Fruit fly (Drosophila melanogaster) whole organism, embryonic: ENCODE data around the gene CG33307.
A peak's percentile ranks its signal among the peaks of the same experiment; 100 is the strongest.

ENCODE experiments used
- BEAF-32 ChIP-seq: fragments of 200-800 bp; sonication (Bioruptor generic); optimal IDR thresholded peaks from 3 replicates; lab custom pipeline; 2017; ENCODE audit warnings: missing biosample characterization, missing genetic modification characterization, mild to moderate bottlenecking, moderate library complexity, missing genetic modification reagents
- BtbVII ChIP-seq: fragments of 200-800 bp; sonication (Bioruptor generic); optimal IDR thresholded peaks from 3 replicates; lab custom pipeline; 2017; ENCODE audit warnings: missing biosample characterization, mild to moderate bottlenecking, missing genetic modification characterization
- CG10274 ChIP-seq: fragments of 200-800 bp; sonication (Bioruptor generic); optimal IDR thresholded peaks from 3 replicates; lab custom pipeline; 2017; ENCODE audit warnings: missing biosample characterization, mild to moderate bottlenecking, missing genetic modification characterization
- CG12104 ChIP-seq: fragments of 200-800 bp; sonication (Bioruptor generic); optimal IDR thresholded peaks from 3 replicates; lab custom pipeline; 2016; ENCODE audit warnings: missing biosample characterization, missing genetic modification characterization
- CG12769 ChIP-seq: fragments of 200-800 bp; sonication (Bioruptor generic); optimal IDR thresholded peaks from 2 replicates; lab custom pipeline; 2019; ENCODE audit warnings: missing biosample characterization, mild to moderate bottlenecking, missing genetic modification characterization, moderate library complexity
- CG17385 ChIP-seq: fragments of 200-800 bp; sonication (Bioruptor generic); optimal IDR thresholded peaks from 3 replicates; lab custom pipeline; 2018; ENCODE audit warnings: missing biosample characterization, mild to moderate bottlenecking, missing genetic modification characterization
- CG18599 ChIP-seq: fragments of 200-800 bp; sonication (Bioruptor generic); optimal IDR thresholded peaks from 3 replicates; lab custom pipeline; 2017; ENCODE audit warnings: missing biosample characterization, missing genetic modification characterization, mild to moderate bottlenecking, moderate library complexity, missing genetic modification reagents
- CG31224 ChIP-seq: fragments of 200-800 bp; sonication (Bioruptor generic); IDR thresholded peaks from 2 replicates; pipeline ENCODE4 v1.3.6; 2022; ENCODE audit warnings: missing biosample characterization, missing genetic modification characterization
- CG31365 ChIP-seq: fragments of 200-800 bp; sonication (Bioruptor generic); optimal IDR thresholded peaks from 2 replicates; lab custom pipeline; 2018; ENCODE audit warnings: missing biosample characterization, mild to moderate bottlenecking, missing genetic modification characterization
- CG34224 ChIP-seq: fragments of 200-800 bp; sonication (Bioruptor generic); IDR thresholded peaks from 3 replicates; pipeline ENCODE4 v1.3.6; 2022; ENCODE audit warnings: missing biosample characterization, missing genetic modification characterization; ENCODE audit not compliant: partially characterized antibody
- CG3726 ChIP-seq: fragments of 200-800 bp; sonication (Bioruptor generic); IDR thresholded peaks from 3 replicates; pipeline ENCODE4, ENCODE4 v1.3.6; 2022; ENCODE audit warnings: missing biosample characterization, missing genetic modification characterization
- CG3838 ChIP-seq: fragments of 200-800 bp; sonication (Bioruptor generic); optimal IDR thresholded peaks from 3 replicates; lab custom pipeline; 2016; ENCODE audit warnings: missing biosample characterization, missing genetic modification characterization
- CG7745 ChIP-seq: fragments of 200-800 bp; sonication (Bioruptor generic); optimal IDR thresholded peaks from 2 replicates; lab custom pipeline; 2018; ENCODE audit warnings: missing biosample characterization, mild to moderate bottlenecking, missing genetic modification characterization, moderate library complexity
- CG7987 ChIP-seq: fragments of 200-800 bp; sonication (Bioruptor generic); optimal IDR thresholded peaks from 2 replicates; lab custom pipeline; 2018; ENCODE audit warnings: missing biosample characterization, mild to moderate bottlenecking, missing genetic modification characterization, moderate library complexity
- CG8944 ChIP-seq: fragments of 200-800 bp; sonication (Bioruptor generic); optimal IDR thresholded peaks from 3 replicates; lab custom pipeline; 2016; ENCODE audit warnings: missing biosample characterization, missing genetic modification characterization
- Deaf1 ChIP-seq: fragments of 200-800 bp; optimal IDR thresholded peaks from 3 replicates; lab custom pipeline; 2019; ENCODE audit warnings: missing biosample characterization, mild to moderate bottlenecking, missing genetic modification characterization, moderate library complexity
- Fer2 ChIP-seq: fragments of 200-800 bp; sonication (Bioruptor generic); optimal IDR thresholded peaks from 2 replicates; lab custom pipeline; 2018; ENCODE audit warnings: missing biosample characterization, mild to moderate bottlenecking, missing genetic modification characterization, moderate library complexity
- H15 ChIP-seq: fragments of 200-800 bp; sonication (Bioruptor generic); IDR thresholded peaks from 3 replicates; pipeline ENCODE4 v1.3.6; 2022; ENCODE audit warnings: missing biosample characterization, missing genetic modification characterization
- HHEX ChIP-seq: fragments of 200-800 bp; sonication (Bioruptor generic); optimal IDR thresholded peaks from 3 replicates; lab custom pipeline; 2017; ENCODE audit warnings: missing biosample characterization, mild to moderate bottlenecking, missing genetic modification characterization, missing genetic modification reagents
- Jarid2 ChIP-seq: fragments of 200-800 bp; sonication (Bioruptor generic); optimal IDR thresholded peaks from 3 replicates; lab custom pipeline; 2017; ENCODE audit warnings: mild to moderate bottlenecking, missing biosample characterization, missing genetic modification reagents, missing genetic modification characterization
- Med ChIP-seq: fragments of 200-800 bp; sonication (Bioruptor generic); peaks from one replicate; lab custom pipeline; 2016; ENCODE audit warnings: missing biosample characterization, missing genetic modification characterization, mild to moderate bottlenecking, inconsistent platforms, moderate library complexity
- NC2β ChIP-seq: fragments of 200-800 bp; sonication (Bioruptor generic); optimal IDR thresholded peaks from 2 replicates; lab custom pipeline; 2016; ENCODE audit warnings: missing biosample characterization, missing genetic modification characterization
- Pdp1 ChIP-seq, 2 experiments: fragments of 200-800 bp; sonication (Bioruptor generic); optimal IDR thresholded peaks; 3 replicates each; lab custom pipeline; 2016; ENCODE audit warnings: missing biosample characterization in 2 of 2, missing genetic modification characterization in 2 of 2, mild to moderate bottlenecking in 1 of 2, moderate library complexity in 1 of 2
- Stat92E ChIP-seq, 3 experiments: fragments of >200 bp in 2 of 3; fragments of 200-800 bp in 1 of 3; sonication (Bioruptor generic) in 1 of 3; optimal IDR thresholded peaks; 2 replicates each; lab custom pipeline; 2017 to 2019; ENCODE audit warnings: missing biosample characterization in 3 of 3, missing genetic modification characterization in 3 of 3, mild to moderate bottlenecking in 1 of 3, moderate library complexity in 1 of 3
- ab ChIP-seq: fragments of 200-800 bp; sonication (Bioruptor generic); optimal IDR thresholded peaks from 2 replicates; lab custom pipeline; 2016; ENCODE audit warnings: missing biosample characterization, missing genetic modification characterization
- bab2 ChIP-seq: fragments of 200-800 bp; sonication (Bioruptor generic); optimal IDR thresholded peaks from 2 replicates; lab custom pipeline; 2016; ENCODE audit warnings: missing biosample characterization, missing genetic modification characterization
- chinmo ChIP-seq: fragments of 200-800 bp; sonication (Bioruptor generic); IDR thresholded peaks from 4 replicates; pipeline ENCODE4 v1.3.6; 2022; ENCODE audit warnings: missing biosample characterization, missing genetic modification characterization; ENCODE audit not compliant: partially characterized antibody
- crol ChIP-seq: fragments of 200-800 bp; sonication (Bioruptor generic); IDR thresholded peaks from 2 replicates; pipeline ENCODE4 v1.3.6; 2022; ENCODE audit warnings: missing biosample characterization, missing genetic modification characterization
- cwo ChIP-seq: fragments of 200-800 bp; sonication (Bioruptor generic); optimal IDR thresholded peaks from 3 replicates; lab custom pipeline; 2017; ENCODE audit warnings: missing biosample characterization, missing genetic modification characterization, mild to moderate bottlenecking, moderate library complexity, missing genetic modification reagents
- dati ChIP-seq: fragments of 200-800 bp; sonication (Bioruptor generic); IDR thresholded peaks from 2 replicates; pipeline ENCODE4 v1.3.6; 2022; ENCODE audit warnings: missing biosample characterization, missing genetic modification characterization
- exex ChIP-seq: fragments of 200-800 bp; sonication (Bioruptor generic); optimal IDR thresholded peaks from 4 replicates; lab custom pipeline; 2018; ENCODE audit warnings: missing biosample characterization, mild to moderate bottlenecking, missing genetic modification characterization, moderate library complexity
- ftz-f1 ChIP-seq: fragments of 200-800 bp; sonication (Bioruptor generic); optimal IDR thresholded peaks from 2 replicates; lab custom pipeline; 2016; ENCODE audit warnings: missing biosample characterization, missing genetic modification characterization
- grn ChIP-seq: fragments of 200-800 bp; sonication (Bioruptor generic); optimal IDR thresholded peaks from 3 replicates; lab custom pipeline; 2017; ENCODE audit warnings: missing biosample characterization, missing genetic modification characterization
- gro ChIP-seq: fragments of 200-800 bp; sonication (Bioruptor generic); optimal IDR thresholded peaks from 2 replicates; lab custom pipeline; 2016; ENCODE audit warnings: missing biosample characterization, missing genetic modification characterization
- nom ChIP-seq: fragments of 200-800 bp; sonication (Bioruptor generic); optimal IDR thresholded peaks from 2 replicates; lab custom pipeline; 2017; ENCODE audit warnings: missing biosample characterization, missing genetic modification characterization, mild to moderate bottlenecking, moderate library complexity, missing genetic modification reagents
- onecut ChIP-seq: fragments of 200-800 bp; sonication (Bioruptor generic); IDR thresholded peaks from 2 replicates; pipeline ENCODE4 v1.3.6; 2022; ENCODE audit warnings: missing biosample characterization, missing genetic modification characterization
- sd ChIP-seq: fragments of 200-800 bp; sonication (Bioruptor generic); optimal IDR thresholded peaks from 3 replicates; lab custom pipeline; 2018; ENCODE audit warnings: missing biosample characterization, mild to moderate bottlenecking, missing genetic modification characterization, moderate library complexity
- sna ChIP-seq: fragments of 200-800 bp; sonication (Bioruptor generic); IDR thresholded peaks from 2 replicates; pipeline ENCODE4 v1.3.6; 2022; ENCODE audit warnings: missing biosample characterization, missing genetic modification characterization; ENCODE audit not compliant: partially characterized antibody
- so ChIP-seq: fragments of 200-800 bp; sonication (Bioruptor generic); IDR thresholded peaks from 3 replicates; pipeline ENCODE4 v1.3.6; 2022; ENCODE audit warnings: missing biosample characterization, missing genetic modification characterization
- sqz ChIP-seq: fragments of 200-800 bp; sonication (Bioruptor generic); optimal IDR thresholded peaks from 3 replicates; lab custom pipeline; 2018; ENCODE audit warnings: missing biosample characterization, mild to moderate bottlenecking, missing genetic modification characterization
- tin ChIP-seq: fragments of 200-800 bp; sonication (Bioruptor generic); optimal IDR thresholded peaks from 3 replicates; lab custom pipeline; 2016; ENCODE audit warnings: missing biosample characterization, missing genetic modification characterization
- vvl ChIP-seq: fragments of 200-800 bp; sonication (Bioruptor generic); IDR thresholded peaks from 2 replicates; pipeline ENCODE4 v1.3.6; 2022; ENCODE audit warnings: missing biosample characterization, missing genetic modification characterization

CG33307 gene

dm6 chr2L:13805170-13805569 is 36.1 kb downstream of the CG33307 start (continued):
- TF ChIP-seq ab (GFP tag; lab: Kevin White, UChicago) (no peak), exex (tag; lab: Kevin White, UChicago) (peak; percentile 25), grn (GFP tag; lab: Kevin White, UChicago) (peak; percentile 25), cwo (GFP tag; lab: Kevin White, UChicago) (peak; percentile 3), CG8944 (GFP tag; lab: Kevin White, UChicago) (no peak), Fer2 (no peak), bab2 (no peak)
- TF ChIP-seq, all 482 proteins: peak for 4

DNA sequence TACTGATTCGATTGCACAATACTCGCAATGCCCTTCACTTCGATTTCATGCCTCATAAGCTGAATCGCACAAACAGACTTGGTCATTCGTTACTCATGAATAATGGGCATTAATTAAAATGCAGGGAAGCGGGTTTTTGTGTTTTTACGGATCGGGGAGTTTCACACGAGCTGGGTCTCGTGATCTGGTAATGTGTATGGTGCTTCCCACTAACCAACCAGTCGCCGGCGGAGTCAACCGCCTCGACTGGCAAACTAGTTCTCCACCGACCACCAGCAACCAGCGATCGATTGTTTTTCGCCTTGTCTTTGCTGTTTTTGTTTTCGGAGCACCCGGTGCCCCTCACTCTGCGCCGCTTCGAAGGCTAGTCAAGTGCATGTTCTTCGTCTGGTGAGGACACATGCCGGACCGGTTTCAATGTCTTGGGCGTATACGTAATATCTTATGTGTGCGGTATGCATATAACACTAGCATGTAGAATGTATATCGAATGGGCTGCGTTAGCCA is 36.7 kb downstream of the CG33307 start:
- TF ChIP-seq sna (GFP tag; lab: Robert Waterston, UW) (no peak), CG12104 (GFP tag; lab: Kevin White, UChicago) (no peak), chinmo (GFP tag; lab: Robert Waterston, UW) (peak; percentile 71; the same call in 2 of the 4 replicates), onecut (GFP tag; lab: Robert Waterston, UW) (peak; percentile 46; the same call in 1 of the 2 replicates), cwo (GFP tag; lab: Kevin White, UChicago) (peak; percentile 89), Med (GFP tag; lab: Kevin White, UChicago) (peak; percentile 11), CG12769 (tag; lab: Kevin White, UChicago) (peak; percentile 74), nom (GFP tag; lab: Kevin White, UChicago) (peak; percentile 60), tin (GFP tag; lab: Kevin White, UChicago) (no peak), H15 (GFP tag; lab: Robert Waterston, UW) (no peak), CG17385 (GFP tag; lab: Kevin White, UChicago) (no peak), dati (0 out of 2 replicates have a peak, but pooled peaks have one; percentile 22), vvl (GFP tag; lab: Robert Waterston, UW) (peak; percentile 65), sqz (peak; percentile 50), CG10274 (peak; percentile 89), ftz-f1 (GFP tag; lab: Kevin White, UChicago) (peak; percentile 14), CG31224 (GFP tag; lab: Robert Waterston, UW) (0 out of 2 replicates have a peak, but pooled peaks have one; percentile 7), CG3838 (GFP tag; lab: Kevin White, UChicago) (no peak), Pdp1 (GFP tag; optimal IDR thresholded peaks at IDR 0.05; lab: Kevin White, UChicago) (peak in 1 of 2 experiments; percentile 56), crol (peak; percentile 20; the same call in 1 of the 2 replicates)

DNA sequence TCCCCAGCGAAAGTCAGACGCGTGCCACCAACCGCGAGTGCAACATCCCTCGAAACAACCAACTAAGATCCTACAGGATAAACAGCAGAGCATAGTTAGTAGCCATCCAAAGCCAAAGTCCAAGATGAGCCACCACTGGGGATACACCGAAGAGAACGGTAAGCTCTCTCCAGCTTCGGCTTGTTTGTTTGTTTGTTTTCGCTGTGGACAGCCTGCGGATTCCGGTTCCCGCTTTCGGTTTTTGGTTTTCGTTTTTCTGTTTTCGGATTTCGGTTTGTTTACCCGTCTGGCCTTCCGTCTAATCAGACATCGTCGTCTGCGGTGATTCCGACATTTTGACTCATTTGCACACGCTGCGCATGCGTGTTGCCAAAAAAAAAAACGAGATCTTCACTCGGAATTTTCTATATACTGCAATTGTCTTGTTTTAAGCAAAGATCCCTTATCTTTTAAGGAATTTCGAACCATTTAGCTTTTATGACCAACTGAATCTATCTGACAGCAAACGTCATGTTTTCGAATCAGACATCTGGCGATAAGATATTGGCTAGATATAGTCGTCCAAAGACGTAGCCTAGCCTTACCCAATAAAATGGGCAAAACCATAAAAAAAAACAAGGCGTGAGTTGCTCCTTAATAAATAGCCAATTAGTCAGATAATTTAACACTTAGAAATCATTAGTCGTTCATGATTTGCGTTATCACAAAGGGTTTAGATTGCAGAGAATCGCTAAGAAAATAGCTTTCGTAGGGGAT is 37.3 kb downstream of the CG33307 start:
- TF ChIP-seq Jarid2 (GFP tag; lab: Kevin White, UChicago): peak; percentile 25
- TF ChIP-seq so: peak; percentile 22; the same call in 1 of the 3 replicates
- peak; percentile 50 for TF ChIP-seq grn (GFP tag; lab: Kevin White, UChicago)
- peak; percentile 82 for TF ChIP-seq Deaf1
- TF ChIP-seq Med (GFP tag; lab: Kevin White, UChicago): peak; percentile 64
- peak; percentile 38 for TF ChIP-seq CG12769 (tag; lab: Kevin White, UChicago)
- TF ChIP-seq exex (tag; lab: Kevin White, UChicago): peak; percentile 93
- TF ChIP-seq NC2β (GFP tag; lab: Kevin White, UChicago): no peak
- peak; percentile 75 for TF ChIP-seq sd (tag; lab: Kevin White, UChicago)
- peak; percentile 94 for TF ChIP-seq CG7987 (GFP tag; lab: Kevin White, UChicago)
- TF ChIP-seq HHEX (GFP tag; lab: Kevin White, UChicago): peak; percentile 6
- TF ChIP-seq CG31365 (tag; lab: Kevin White, UChicago): no peak
- TF ChIP-seq BtbVII (GFP tag; lab: Kevin White, UChicago): peak; percentile 10
- no peak for TF ChIP-seq CG7745
- TF ChIP-seq CG18599 (GFP tag; lab: Kevin White, UChicago): peak; percentile 26
- TF ChIP-seq BEAF-32: no peak
- TF ChIP-seq CG34224 (GFP tag; lab: Robert Waterston, UW): no peak
- peak; percentile 31 for TF ChIP-seq gro (GFP tag; lab: Kevin White, UChicago)
- TF ChIP-seq CG3726 (GFP tag; lab: Robert Waterston, UW): no peak
- no peak for TF ChIP-seq Stat92E (GFP tag; optimal IDR thresholded peaks at IDR 0.05; lab: Kevin White, UChicago)
